Worm (Caenorhabditis elegans) whole organism, L4 larva: Measurements from ENCODE around the gene pde-4.
A peak's percentile ranks its signal among the peaks of the same experiment; 100 is the strongest.

Experiments
- F26F4.8 ChIP-seq: fragments of 200-800 bp; sonication (Bioruptor generic); conservative IDR thresholded peaks from 2 replicates; pipeline ENCODE4 v1.3.6; 2022; ENCODE audit warnings: missing genetic modification characterization, missing compliant biosample characterization
- F44E2.7 ChIP-seq: fragments of 200-800 bp; sonication (Bioruptor generic); IDR thresholded peaks from 2 replicates; pipeline ENCODE4 v2.1.2; 2022; ENCODE audit warnings: missing genetic modification characterization, missing compliant biosample characterization
- F49E8.2 ChIP-seq: sonication (generic microtip); optimal IDR thresholded peaks from 2 replicates; lab custom pipeline; 2016; ENCODE audit warnings: missing compliant biosample characterization, mild to moderate bottlenecking, missing genetic modification characterization, borderline replicate concordance
- T20F7.1 ChIP-seq: fragments of 200-800 bp; sonication (Bioruptor generic); optimal IDR thresholded peaks from 2 replicates; lab custom pipeline; 2018; ENCODE audit warnings: mild to moderate bottlenecking, missing genetic modification characterization, missing compliant biosample characterization
- T26A8.4 ChIP-seq: fragments of 200-800 bp; sonication (Bioruptor generic); IDR thresholded peaks from 2 replicates; pipeline ENCODE4 v1.3.6; 2022; ENCODE audit warnings: missing genetic modification characterization, missing compliant biosample characterization
- Y5F2A.4 ChIP-seq: fragments of 200-800 bp; sonication (Bioruptor generic); optimal IDR thresholded peaks from 2 replicates; lab custom pipeline; 2018; ENCODE audit warnings: mild to moderate bottlenecking, missing genetic modification characterization, missing compliant biosample characterization
- ZK337.2 ChIP-seq: fragments of 200-800 bp; sonication (Bioruptor generic); IDR thresholded peaks from 2 replicates; pipeline ENCODE4 v1.3.6; 2022; ENCODE audit warnings: missing genetic modification reagents, missing genetic modification characterization, missing compliant biosample characterization
- ZK546.5 ChIP-seq, 2 experiments: sonication (generic microtip); optimal IDR thresholded peaks; 2 replicates each; lab custom pipeline; 2017; ENCODE audit warnings: missing biosample characterization in 2 of 2, missing genetic modification characterization in 2 of 2
- aha-1 ChIP-seq: fragments of 150-350 bp; peaks from one replicate; lab custom pipeline; 2014; ENCODE audit warnings: missing biosample characterization, missing genetic modification characterization
- ama-1 ChIP-seq: fragments of 150-350 bp; optimal IDR thresholded peaks from 2 replicates; lab custom pipeline; 2014; ENCODE audit warnings: inconsistent platforms, mixed read lengths
- ceh-20 ChIP-seq: fragments of 200-800 bp; sonication (Bioruptor generic); IDR thresholded peaks from 2 replicates; pipeline ENCODE4 v1.3.6; 2022; ENCODE audit warnings: missing genetic modification reagents, missing genetic modification characterization, missing compliant biosample characterization
- ceh-32 ChIP-seq: sonication (generic microtip); optimal IDR thresholded peaks from 2 replicates; lab custom pipeline; 2016; ENCODE audit warnings: mild to moderate bottlenecking, missing genetic modification characterization, missing compliant biosample characterization; ENCODE audit not compliant: poor library complexity
- ceh-62 ChIP-seq: sonication (generic microtip); optimal IDR thresholded peaks from 2 replicates; lab custom pipeline; 2017; ENCODE audit warnings: missing biosample characterization, missing genetic modification characterization
- ctbp-1 ChIP-seq: fragments of 200-800 bp; sonication (Bioruptor generic); IDR thresholded peaks from 2 replicates; pipeline ENCODE4 v1.3.6; 2022; ENCODE audit warnings: missing genetic modification reagents, missing genetic modification characterization, missing compliant biosample characterization
- daf-16 ChIP-seq, 3 experiments: sonication (generic microtip); optimal IDR thresholded peaks; 2 replicates each; lab custom pipeline; 2016 to 2017; ENCODE audit warnings: missing genetic modification characterization in 3 of 3, missing genetic modification reagents in 3 of 3, mild to moderate bottlenecking in 2 of 3, missing compliant biosample characterization in 2 of 3, missing biosample characterization in 1 of 3, moderate library complexity in 1 of 3
- dmd-9 ChIP-seq: fragments of 200-800 bp; sonication (Bioruptor generic); IDR thresholded peaks from 2 replicates; pipeline ENCODE4 v1.3.6; 2022; ENCODE audit warnings: missing genetic modification reagents, missing genetic modification characterization, missing compliant biosample characterization
- dpl-1 ChIP-seq: fragments of 150-350 bp; optimal IDR thresholded peaks from 2 replicates; lab custom pipeline; 2014; ENCODE audit warnings: missing biosample characterization, missing genetic modification reagents, missing genetic modification characterization
- duxl-1 ChIP-seq: sonication (generic microtip); optimal IDR thresholded peaks from 2 replicates; lab custom pipeline; 2016; ENCODE audit warnings: mild to moderate bottlenecking, missing genetic modification characterization, moderate library complexity, missing compliant biosample characterization; ENCODE audit not compliant: poor library complexity
- egl-27 ChIP-seq: sonication (generic microtip); optimal IDR thresholded peaks from 3 replicates; lab custom pipeline; 2017; ENCODE audit warnings: missing biosample characterization, missing genetic modification reagents, missing genetic modification characterization
- egl-43 ChIP-seq: fragments of 200-800 bp; sonication (Bioruptor generic); IDR thresholded peaks from 2 replicates; pipeline ENCODE4 v1.3.6; 2022; ENCODE audit warnings: missing genetic modification reagents, missing genetic modification characterization, missing compliant biosample characterization
- gei-8 ChIP-seq: fragments of 200-800 bp; sonication (Bioruptor generic); optimal IDR thresholded peaks from 2 replicates; lab custom pipeline; 2018; ENCODE audit warnings: mild to moderate bottlenecking, missing genetic modification characterization, missing compliant biosample characterization
- hif-1 ChIP-seq, 2 experiments: sonication (generic microtip); optimal IDR thresholded peaks; 2 replicates each; lab custom pipeline; 2016 to 2017; ENCODE audit warnings: missing compliant biosample characterization in 2 of 2, missing genetic modification characterization in 2 of 2, missing genetic modification reagents in 2 of 2, missing genotype in 2 of 2, mild to moderate bottlenecking in 1 of 2
- hlh-30 ChIP-seq: sonication (generic microtip); optimal IDR thresholded peaks from 2 replicates; lab custom pipeline; 2017; ENCODE audit warnings: antibody characterized with exemption, mild to moderate bottlenecking, missing genetic modification characterization, missing compliant biosample characterization; ENCODE audit not compliant: insufficient read depth
- lin-1 ChIP-seq: fragments of 200-800 bp; sonication (Bioruptor generic); IDR thresholded peaks from 2 replicates; pipeline ENCODE4 v1.3.6; 2022; ENCODE audit warnings: missing genetic modification reagents, missing genetic modification characterization, missing compliant biosample characterization
- lin-15B ChIP-seq: fragments of 150-350 bp; sonication (generic microtip); optimal IDR thresholded peaks from 3 replicates; lab custom pipeline; 2014; ENCODE audit warnings: missing biosample characterization, missing genetic modification characterization
- lin-29 ChIP-seq: fragments of 200-800 bp; sonication (Bioruptor generic); IDR thresholded peaks from 2 replicates; pipeline ENCODE4 v1.3.6; 2022; ENCODE audit warnings: missing genetic modification reagents, missing genetic modification characterization, missing compliant biosample characterization
- lin-38 ChIP-seq: fragments of 200-800 bp; sonication (Bioruptor generic); IDR thresholded peaks from 2 replicates; pipeline ENCODE4 v1.3.6; 2022; ENCODE audit warnings: missing genetic modification reagents, missing genetic modification characterization, missing compliant biosample characterization
- madf-9 ChIP-seq: fragments of 200-800 bp; sonication (Bioruptor generic); conservative IDR thresholded peaks from 2 replicates; pipeline ENCODE4 v1.3.6; 2022; ENCODE audit warnings: missing genetic modification reagents, missing genetic modification characterization, missing compliant biosample characterization
- mdt-29 ChIP-seq: fragments of 200-800 bp; sonication (Bioruptor generic); IDR thresholded peaks from 2 replicates; pipeline ENCODE4 v1.3.6; 2022; ENCODE audit warnings: missing genetic modification reagents, missing genetic modification characterization, missing compliant biosample characterization
- mep-1 ChIP-seq: fragments of 150-350 bp; sonication (generic microtip); optimal IDR thresholded peaks from 3 replicates; lab custom pipeline; 2014; ENCODE audit warnings: missing biosample characterization, missing genetic modification characterization
- mes-2 ChIP-seq: sonication (generic microtip); optimal IDR thresholded peaks from 2 replicates; lab custom pipeline; 2016; ENCODE audit warnings: missing genotype, mild to moderate bottlenecking, missing genetic modification characterization, missing compliant biosample characterization; ENCODE audit not compliant: poor library complexity, severe bottlenecking
- nhr-102 ChIP-seq: sonication (generic microtip); optimal IDR thresholded peaks from 2 replicates; lab custom pipeline; 2016; ENCODE audit warnings: mild to moderate bottlenecking, missing genetic modification characterization, moderate library complexity, missing compliant biosample characterization
- nhr-111 ChIP-seq: fragments of 200-800 bp; sonication (Bioruptor generic); optimal IDR thresholded peaks from 2 replicates; lab custom pipeline; 2018; ENCODE audit warnings: mild to moderate bottlenecking, missing genetic modification characterization, missing compliant biosample characterization
- nhr-237 ChIP-seq: sonication (generic microtip); optimal IDR thresholded peaks from 2 replicates; lab custom pipeline; 2017; ENCODE audit warnings: missing biosample characterization, missing genetic modification characterization
- nhr-41 ChIP-seq: fragments of 200-800 bp; sonication (Bioruptor generic); IDR thresholded peaks from 2 replicates; pipeline ENCODE4 v1.3.6; 2022; ENCODE audit warnings: missing genetic modification reagents, missing genetic modification characterization, missing compliant biosample characterization
- nhr-6 ChIP-seq: fragments of 150-350 bp; optimal IDR thresholded peaks from 2 replicates; lab custom pipeline; 2014; ENCODE audit warnings: missing biosample characterization, missing genetic modification characterization
- nhr-77 ChIP-seq: fragments of 150-350 bp; optimal IDR thresholded peaks from 2 replicates; lab custom pipeline; 2014; ENCODE audit warnings: missing biosample characterization, missing genetic modification characterization
- pha-4 ChIP-seq, 2 experiments: fragments of 150-350 bp in 1 of 2; fragments of 200-800 bp in 1 of 2; sonication (Bioruptor generic) in 1 of 2; IDR thresholded peaks in 1 of 2; optimal IDR thresholded peaks in 1 of 2; 2 replicates each; pipeline versions ENCODE4 v1.3.6 to Lab custom; 2014 to 2022; ENCODE audit warnings: missing genetic modification characterization in 2 of 2, missing genetic modification reagents in 2 of 2, missing biosample characterization in 1 of 2, missing compliant biosample characterization in 1 of 2
- php-3 ChIP-seq: fragments of 200-800 bp; sonication (Bioruptor generic); IDR thresholded peaks from 2 replicates; pipeline ENCODE4 v1.3.6; 2022; ENCODE audit warnings: missing genetic modification reagents, missing genetic modification characterization, missing compliant biosample characterization
- pqm-1 ChIP-seq: sonication (generic microtip); optimal IDR thresholded peaks from 2 replicates; lab custom pipeline; 2017; ENCODE audit warnings: missing biosample characterization, missing genetic modification characterization
- rbr-2 ChIP-seq: sonication (generic microtip); optimal IDR thresholded peaks from 2 replicates; lab custom pipeline; 2016; ENCODE audit warnings: missing genotype, missing genetic modification characterization, missing compliant biosample characterization
- set-16 ChIP-seq: fragments of 200-800 bp; sonication (Bioruptor generic); IDR thresholded peaks from 2 replicates; pipeline ENCODE4 v1.3.6; 2022; ENCODE audit warnings: missing genetic modification reagents, missing genetic modification characterization, missing compliant biosample characterization
- skn-1 ChIP-seq: fragments of 150-350 bp; optimal IDR thresholded peaks from 2 replicates; lab custom pipeline; 2014; ENCODE audit warnings: missing biosample characterization, missing genetic modification characterization
- spr-3 ChIP-seq: fragments of 200-800 bp; sonication (Bioruptor generic); optimal IDR thresholded peaks from 2 replicates; lab custom pipeline; 2018; ENCODE audit warnings: mild to moderate bottlenecking, missing genetic modification characterization, missing compliant biosample characterization
- unc-39 ChIP-seq: sonication (generic microtip); optimal IDR thresholded peaks from 2 replicates; lab custom pipeline; 2017; ENCODE audit warnings: missing biosample characterization, missing genetic modification characterization
- zag-1 ChIP-seq: fragments of 150-350 bp; optimal IDR thresholded peaks from 2 replicates; lab custom pipeline; 2014; ENCODE audit warnings: missing biosample characterization, missing genetic modification characterization
- zfp-2 ChIP-seq: sonication (generic microtip); optimal IDR thresholded peaks from 2 replicates; lab custom pipeline; 2016; ENCODE audit warnings: mild to moderate bottlenecking, missing genetic modification characterization, missing compliant biosample characterization
- zfp-3 ChIP-seq: fragments of 200-800 bp; sonication (Bioruptor generic); conservative IDR thresholded peaks from 2 replicates; pipeline ENCODE4 v1.3.6; 2022; ENCODE audit warnings: missing genetic modification reagents, missing genetic modification characterization, missing compliant biosample characterization
- zip-11 ChIP-seq: fragments of 200-800 bp; sonication (Bioruptor generic); IDR thresholded peaks from 2 replicates; pipeline ENCODE4 v1.3.6; 2022; ENCODE audit warnings: missing genetic modification characterization, missing compliant biosample characterization
- ztf-11 ChIP-seq: fragments of 150-350 bp; optimal IDR thresholded peaks from 2 replicates; lab custom pipeline; 2014; ENCODE audit warnings: missing biosample characterization, missing genetic modification characterization

Gene pde-4

DNA sequence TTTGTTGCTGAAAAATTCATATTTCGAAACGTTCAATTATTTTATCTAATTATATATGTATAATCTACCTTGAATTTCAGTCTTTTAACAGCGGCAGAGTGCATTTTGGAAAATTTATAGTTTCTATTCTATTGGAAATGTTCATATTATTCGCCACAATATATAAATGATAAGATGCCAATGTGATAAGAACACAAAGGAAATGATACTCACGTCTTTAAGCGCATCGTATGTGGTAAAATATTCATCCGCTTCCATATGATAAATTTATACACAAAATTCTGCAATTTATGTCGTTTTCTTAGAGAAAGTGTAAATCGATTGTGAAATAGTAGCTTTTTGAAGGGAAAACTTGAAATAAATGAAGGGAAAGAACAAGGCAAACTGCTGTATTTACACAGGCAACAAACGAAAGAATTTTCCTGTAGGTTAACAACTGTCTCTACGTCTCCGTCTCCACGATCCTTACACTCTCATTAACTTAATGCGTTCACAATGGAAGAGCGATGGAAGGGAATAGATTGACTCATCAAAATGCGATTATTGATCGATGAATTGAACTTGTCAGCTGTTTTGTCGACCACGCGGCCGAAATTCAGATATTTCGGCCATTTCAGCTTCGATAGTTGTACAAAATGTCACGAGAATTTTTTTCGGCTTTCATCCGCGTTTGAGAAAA is 11.1 kb upstream of the pde-4 start, which contains the start of gene alfa-1:
Gene alfa-1 (minus strand): TSS at position 515 of the 679 bp plus-strand sequence.
- no peak for TF ChIP-seq F26F4.8
- no peak for TF ChIP-seq lin-38 (GFP tag; lab: Robert Waterston, UW)
- peak; percentile 44 for TF ChIP-seq nhr-6 (tag; lab: Kevin White, UChicago)
- no peak for TF ChIP-seq gei-8 (GFP tag; lab: Kevin White, UChicago)
- no peak for TF ChIP-seq mdt-29
- TF ChIP-seq zfp-3 (GFP tag; lab: Robert Waterston, UW): no peak
- no peak for TF ChIP-seq nhr-111
- no peak for TF ChIP-seq aha-1 (tag; lab: Kevin White, UChicago)
- TF ChIP-seq ztf-11 (tag; lab: Kevin White, UChicago): no peak
- no peak for TF ChIP-seq zfp-2 (tag; lab: Kevin White, UChicago)
- no peak for TF ChIP-seq zip-11 (GFP tag; lab: Robert Waterston, UW)
- no peak for TF ChIP-seq ZK337.2 (GFP tag; lab: Robert Waterston, UW)
- no peak for TF ChIP-seq php-3 (GFP tag; lab: Robert Waterston, UW)
- no peak for TF ChIP-seq ceh-62 (tag; lab: Kevin White, UChicago)
- TF ChIP-seq daf-16 (GFP tag; optimal IDR thresholded peaks at IDR 0.05; lab: Kevin White, UChicago): no peak
- TF ChIP-seq daf-16 (tag; optimal IDR thresholded peaks at IDR 0.05; lab: Kevin White, UChicago): peak; percentile 28
- TF ChIP-seq nhr-102 (tag; lab: Kevin White, UChicago): no peak
- TF ChIP-seq Y5F2A.4 (GFP tag; lab: Kevin White, UChicago): no peak
- no peak for TF ChIP-seq lin-15B (tag; lab: Kevin White, UChicago)
- TF ChIP-seq egl-27: no peak
- no peak for TF ChIP-seq rbr-2 (tag; lab: Kevin White, UChicago)
- TF ChIP-seq hlh-30 (tag; lab: Kevin White, UChicago): peak; percentile 61
- TF ChIP-seq egl-43 (GFP tag; lab: Robert Waterston, UW): no peak
- no peak for TF ChIP-seq nhr-237 (tag; lab: Kevin White, UChicago)
- peak; percentile 88 for TF ChIP-seq pqm-1 (tag; lab: Kevin White, UChicago)
- no peak for TF ChIP-seq nhr-41 (GFP tag; lab: Robert Waterston, UW)
- TF ChIP-seq T20F7.1: peak; percentile 46
- peak; percentile 15 for TF ChIP-seq dpl-1 (GFP tag; lab: Kevin White, UChicago)
- TF ChIP-seq ceh-32 (tag; lab: Kevin White, UChicago): no peak
- TF ChIP-seq madf-9: no peak
- TF ChIP-seq ctbp-1: no peak
- TF ChIP-seq F49E8.2 (tag; lab: Kevin White, UChicago): no peak
- TF ChIP-seq T26A8.4 (GFP tag; lab: Robert Waterston, UW): no peak
- no peak for TF ChIP-seq set-16 (GFP tag; lab: Robert Waterston, UW)
- TF ChIP-seq mes-2 (tag; lab: Kevin White, UChicago): no peak
- no peak for TF ChIP-seq nhr-77 (tag; lab: Kevin White, UChicago)
- no peak for TF ChIP-seq skn-1 (tag; lab: Kevin White, UChicago)
- no peak for TF ChIP-seq pha-4 (GFP tag; IDR thresholded peaks at IDR 0.05; lab: Robert Waterston, UW)
- peak; percentile 59 for TF ChIP-seq pha-4 (tag; optimal IDR thresholded peaks at IDR 0.05; lab: Kevin White, UChicago)
- TF ChIP-seq lin-29 (GFP tag; lab: Robert Waterston, UW): no peak
- peak; percentile 25 for TF ChIP-seq mep-1
- no peak for TF ChIP-seq zag-1 (tag; lab: Kevin White, UChicago)
- no peak for TF ChIP-seq unc-39 (tag; lab: Kevin White, UChicago)
- TF ChIP-seq ceh-20 (GFP tag; lab: Robert Waterston, UW): no peak
- no peak for TF ChIP-seq spr-3
- TF ChIP-seq lin-1: no peak
- TF ChIP-seq F44E2.7 (GFP tag; lab: Robert Waterston, UW): no peak
- no peak for TF ChIP-seq ama-1 (lab: Kevin White, UChicago)
- no peak for TF ChIP-seq dmd-9 (GFP tag; lab: Robert Waterston, UW)
- no peak for TF ChIP-seq ZK546.5 (tag; optimal IDR thresholded peaks at IDR 0.05; lab: Kevin White, UChicago)
- TF ChIP-seq hif-1 (tag; optimal IDR thresholded peaks at IDR 0.05; lab: Kevin White, UChicago): no peak
- TF ChIP-seq duxl-1 (tag; lab: Kevin White, UChicago): no peak
